Worm (Caenorhabditis elegans): Measurements from ENCODE around the gene spcs-3.

ce11 chrIII:8037941-8038340, 6.9 kb upstream of the spcs-3 start, which contains the start of gene dpf-6:
- TF ChIP-seq lin-39 (tag; optimal IDR thresholded peaks at IDR 0.05) (no peak), snpc-4 (tag; optimal IDR thresholded peaks at IDR 0.05) (no peak), zag-1 (tag; optimal IDR thresholded peaks at IDR 0.05) (no peak), lin-13 (GFP tag; optimal IDR thresholded peaks at IDR 0.05) (no peak), ama-1 (optimal IDR thresholded peaks at IDR 0.05) (no peak), blmp-1 (tag; optimal IDR thresholded peaks at IDR 0.05; ENCODE audit: insufficient read depth) (no peak), mab-5 (tag; optimal IDR thresholded peaks at IDR 0.05) (no peak)
